Worm (Caenorhabditis elegans) whole organism, late embryonic: Measurements from ENCODE around the gene hsp-6.

ENCODE experiments used
- ahr-1 ChIP-seq: sonication (generic microtip); optimal IDR thresholded peaks from 2 replicates; lab custom pipeline; 2016; ENCODE audit warnings: missing genetic modification characterization, missing compliant biosample characterization
- ama-1 ChIP-seq: fragments of 150-350 bp; optimal IDR thresholded peaks from 2 replicates; lab custom pipeline; 2014
- ceh-19 ChIP-seq: fragments of 200-800 bp; sonication (Bioruptor generic); optimal IDR thresholded peaks from 2 replicates; lab custom pipeline; 2018; ENCODE audit warnings: mild to moderate bottlenecking, missing genetic modification characterization, missing compliant biosample characterization
- ceh-2 ChIP-seq: sonication (generic microtip); optimal IDR thresholded peaks from 2 replicates; lab custom pipeline; 2016; ENCODE audit warnings: missing genotype, missing genetic modification characterization, missing compliant biosample characterization
- ceh-31 ChIP-seq: sonication (generic microtip); optimal IDR thresholded peaks from 2 replicates; lab custom pipeline; 2016; ENCODE audit warnings: missing genetic modification characterization, missing compliant biosample characterization
- dmd-4 ChIP-seq: sonication (generic microtip); optimal IDR thresholded peaks from 2 replicates; lab custom pipeline; 2016; ENCODE audit warnings: borderline replicate concordance, missing genetic modification characterization, missing compliant biosample characterization
- ets-4 ChIP-seq: sonication (generic microtip); optimal IDR thresholded peaks from 2 replicates; lab custom pipeline; 2016; ENCODE audit warnings: missing genetic modification characterization, missing compliant biosample characterization
- hlh-13 ChIP-seq: fragments of 200-800 bp; sonication (Bioruptor generic); optimal IDR thresholded peaks from 2 replicates; lab custom pipeline; 2018; ENCODE audit warnings: mild to moderate bottlenecking, missing genetic modification characterization, missing compliant biosample characterization
- nhr-11 ChIP-seq: fragments of 150-350 bp; optimal IDR thresholded peaks from 2 replicates; lab custom pipeline; 2014; ENCODE audit warnings: missing biosample characterization, missing genetic modification characterization
- nhr-232 ChIP-seq: sonication (generic microtip); optimal IDR thresholded peaks from 2 replicates; lab custom pipeline; 2016; ENCODE audit warnings: missing genetic modification characterization, missing compliant biosample characterization
- pag-3 ChIP-seq: sonication (generic microtip); optimal IDR thresholded peaks from 2 replicates; lab custom pipeline; 2016; ENCODE audit warnings: missing compliant biosample characterization, missing genetic modification characterization, borderline replicate concordance
- pha-4 ChIP-seq: fragments of 150-350 bp; optimal IDR thresholded peaks from 2 replicates; lab custom pipeline; 2018; ENCODE audit warnings: missing biosample characterization, missing genetic modification reagents, missing genetic modification characterization
- sdc-2 ChIP-seq: sonication (generic microtip); optimal IDR thresholded peaks from 2 replicates; lab custom pipeline; 2016; ENCODE audit warnings: missing genotype, missing genetic modification characterization, missing compliant biosample characterization

DNA sequence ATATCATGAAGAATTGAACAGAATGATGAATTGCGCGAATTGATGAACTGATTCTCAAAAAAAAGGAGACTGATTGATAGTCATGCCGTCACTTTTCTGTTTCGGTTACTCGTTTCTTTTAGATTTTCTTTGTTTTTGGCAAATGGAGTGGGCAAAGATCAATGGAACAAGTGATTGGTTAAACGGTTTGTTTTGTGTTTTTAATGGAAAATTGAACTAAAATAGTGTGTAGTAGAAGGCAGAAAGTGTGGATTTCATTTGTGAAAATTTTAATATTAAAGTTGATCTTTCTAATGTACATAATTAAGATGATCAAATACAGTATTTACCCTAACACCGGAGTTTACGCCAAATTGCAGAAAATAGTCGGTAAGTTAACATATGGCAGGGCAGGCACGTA, 13.4 kb upstream of the hsp-6 start, which contains the start of gene nas-9:
- TF ChIP-seq ama-1 (no peak), sdc-2 (no peak), ahr-1 (tag; lab: Kevin White, UChicago) (no peak), nhr-232 (tag; lab: Kevin White, UChicago) (no peak), ets-4 (tag; lab: Kevin White, UChicago) (no peak), ceh-2 (tag; lab: Kevin White, UChicago) (no peak), ceh-19 (GFP tag; lab: Kevin White, UChicago) (no peak), nhr-11 (tag; lab: Kevin White, UChicago) (no peak), dmd-4 (tag; lab: Kevin White, UChicago) (no peak), pag-3 (no peak), ceh-31 (tag; lab: Kevin White, UChicago) (no peak), pha-4 (tag; lab: Kevin White, UChicago) (no peak), hlh-13 (GFP tag; lab: Kevin White, UChicago) (no peak)
